Worm (Caenorhabditis elegans): ENCODE measurements around the gene C10A4.1.

DNA sequence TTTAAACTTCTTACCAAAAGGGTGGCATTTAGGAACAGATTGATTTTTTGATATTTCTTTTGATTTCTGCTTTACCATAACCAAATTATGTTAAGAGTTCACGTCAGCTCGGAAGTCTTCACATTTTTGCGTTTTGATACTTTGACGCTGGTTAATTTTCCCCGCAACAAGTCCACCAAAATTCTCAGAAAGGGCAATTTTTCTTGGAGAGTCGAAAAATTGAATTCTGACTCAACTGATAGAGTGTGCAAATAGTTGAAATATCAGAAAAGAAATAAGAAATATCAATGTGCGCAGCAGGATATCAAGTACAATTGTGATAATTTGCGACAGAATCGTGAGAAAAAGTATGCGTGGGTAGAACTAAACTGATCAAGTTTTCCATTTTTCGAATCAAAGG lies 46.4 kb upstream of the C10A4.1 start:
- no peak for TF ChIP-seq ama-1 (optimal IDR thresholded peaks at IDR 0.05)
- TF ChIP-seq nhr-77 (tag; optimal IDR thresholded peaks at IDR 0.05), result no peak
- no peak for TF ChIP-seq zfp-3 (GFP tag; conservative IDR thresholded peaks at IDR 0.05)
- TF ChIP-seq lin-13 (GFP tag; optimal IDR thresholded peaks at IDR 0.05), result no peak
- no peak for TF ChIP-seq zip-2 (tag; optimal IDR thresholded peaks at IDR 0.05)
- no peak for TF ChIP-seq egl-27 (tag; optimal IDR thresholded peaks at IDR 0.05)
- no peak for TF ChIP-seq ceh-28 (tag; optimal IDR thresholded peaks at IDR 0.05)
- no peak for TF ChIP-seq nhr-11 (tag; optimal IDR thresholded peaks at IDR 0.05)
